Worm (Caenorhabditis elegans) whole organism, L3 larva: Measurements from ENCODE around the gene C46E10.3.
"Not testable (repeated sequence)": the region's sequence is repeated elsewhere in the genome, so short reads cannot be mapped to it uniquely, and the experiment has no call there.

Experiments
- ceh-28 ChIP-seq: fragments of 150-350 bp; optimal IDR thresholded peaks from 2 replicates; lab custom pipeline; 2014; ENCODE audit warnings: missing biosample characterization, missing genetic modification reagents, missing genetic modification characterization
- daf-12 ChIP-seq: fragments of 150-350 bp; optimal IDR thresholded peaks from 2 replicates; lab custom pipeline; 2014; ENCODE audit warnings: missing biosample characterization, missing genetic modification reagents, missing genetic modification characterization
- egl-5 ChIP-seq: fragments of 150-350 bp; optimal IDR thresholded peaks from 2 replicates; lab custom pipeline; 2017; ENCODE audit warnings: missing biosample characterization, missing genetic modification reagents, missing genetic modification characterization, inconsistent platforms
- elt-2 ChIP-seq: sonication (generic microtip); optimal IDR thresholded peaks from 2 replicates; lab custom pipeline; 2016; ENCODE audit warnings: missing genetic modification reagents, mild to moderate bottlenecking, missing genetic modification characterization, missing compliant biosample characterization
- elt-3 ChIP-seq, 3 experiments: fragments of 150-350 bp in 1 of 3; sonication (generic microtip) in 2 of 3; optimal IDR thresholded peaks; 2 replicates in 2 of 3; 4 replicates in 1 of 3; lab custom pipeline; 2014 to 2017; ENCODE audit warnings: missing biosample characterization in 3 of 3, missing genetic modification characterization in 3 of 3
- eor-1 ChIP-seq, 2 experiments: fragments of 150-350 bp; optimal IDR thresholded peaks; 2 replicates each; lab custom pipeline; 2014 to 2018; ENCODE audit warnings: missing biosample characterization in 2 of 2, missing genetic modification characterization in 2 of 2
- fkh-2 ChIP-seq: fragments of 150-350 bp; optimal IDR thresholded peaks from 2 replicates; lab custom pipeline; 2014; ENCODE audit warnings: missing biosample characterization, missing genetic modification reagents, missing genetic modification characterization
- hmg-11 ChIP-seq: sonication (generic microtip); optimal IDR thresholded peaks from 2 replicates; lab custom pipeline; 2016; ENCODE audit warnings: missing genetic modification characterization, missing compliant biosample characterization
- jun-1 ChIP-seq: fragments of 150-350 bp; optimal IDR thresholded peaks from 2 replicates; lab custom pipeline; 2014; ENCODE audit warnings: missing biosample characterization, missing genetic modification reagents, missing genetic modification characterization
- mml-1 ChIP-seq: fragments of 150-350 bp; sonication (generic microtip); optimal IDR thresholded peaks from 3 replicates; lab custom pipeline; 2014; ENCODE audit warnings: missing biosample characterization, missing genetic modification characterization
- nhr-12 ChIP-seq: fragments of 150-350 bp; optimal IDR thresholded peaks from 2 replicates; lab custom pipeline; 2014; ENCODE audit warnings: missing biosample characterization, missing genetic modification characterization
- nhr-25 ChIP-seq: sonication (generic microtip); optimal IDR thresholded peaks from 2 replicates; lab custom pipeline; 2017; ENCODE audit warnings: missing biosample characterization, missing genetic modification characterization
- nhr-77 ChIP-seq: fragments of 150-350 bp; optimal IDR thresholded peaks from 2 replicates; lab custom pipeline; 2014; ENCODE audit warnings: missing biosample characterization, missing genetic modification characterization
- pha-4 ChIP-seq: fragments of 150-350 bp; optimal IDR thresholded peaks from 2 replicates; lab custom pipeline; 2014; ENCODE audit warnings: missing biosample characterization, missing genetic modification reagents, missing genetic modification characterization
- pqm-1 ChIP-seq: fragments of 150-350 bp; optimal IDR thresholded peaks from 2 replicates; lab custom pipeline; 2017; ENCODE audit warnings: missing biosample characterization, missing genetic modification characterization, inconsistent platforms
- sea-2 ChIP-seq: fragments of 150-350 bp; sonication (generic microtip); optimal IDR thresholded peaks from 4 replicates; lab custom pipeline; 2014; ENCODE audit warnings: missing biosample characterization, missing genetic modification reagents, missing genetic modification characterization
- skn-1 ChIP-seq: fragments of 150-350 bp; optimal IDR thresholded peaks from 2 replicates; lab custom pipeline; 2014; ENCODE audit warnings: missing biosample characterization, missing genetic modification characterization
- unc-39 ChIP-seq: sonication (generic microtip); optimal IDR thresholded peaks from 4 replicates; lab custom pipeline; 2017; ENCODE audit warnings: missing biosample characterization, missing genetic modification characterization
- unc-62 ChIP-seq: fragments of 150-350 bp; sonication (generic microtip); optimal IDR thresholded peaks from 4 replicates; lab custom pipeline; 2014; ENCODE audit warnings: missing biosample characterization, missing genetic modification reagents, missing genetic modification characterization
- ztf-11 ChIP-seq: fragments of 150-350 bp; optimal IDR thresholded peaks from 2 replicates; lab custom pipeline; 2014; ENCODE audit warnings: missing biosample characterization, missing genetic modification characterization

Gene C46E10.3

ce11 chrII:3761599-3761998, 40.5 kb downstream of the C46E10.3 start, which contains the start of gene T24E12.6:
Gene T24E12.6, minus strand, starts transcription at chrII:3761699.
- not testable (repeated sequence) for TF ChIP-seq ztf-11 (tag; lab: Kevin White, UChicago); unc-39 (tag; lab: Kevin White, UChicago); unc-62

DNA sequence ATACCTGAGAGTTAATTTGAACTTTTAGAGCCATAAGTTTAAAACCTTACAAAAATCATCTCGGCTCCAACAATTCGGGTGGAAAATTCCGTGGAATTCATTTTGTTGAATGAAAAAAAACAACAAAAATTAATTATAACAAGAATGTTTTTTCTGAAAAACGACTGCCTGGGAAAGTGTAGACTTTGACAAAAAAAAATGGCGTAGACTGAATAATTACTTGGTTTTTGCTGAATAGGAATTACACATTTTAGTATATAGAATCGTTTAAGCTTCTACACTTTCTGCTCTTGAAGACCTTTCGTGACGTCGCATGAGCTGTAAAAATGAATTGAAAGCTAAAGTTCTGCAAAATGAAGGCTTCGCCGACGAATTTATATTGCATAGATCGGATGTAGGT, 43.4 kb downstream of the C46E10.3 start, which contains the start of gene srx-112:
Gene srx-112 (minus strand): TSS at position 101 of the 400 bp plus-strand sequence.
- TF ChIP-seq fkh-2 (tag; lab: Kevin White, UChicago): no peak
- no peak for TF ChIP-seq elt-2 (tag; lab: Kevin White, UChicago)
- TF ChIP-seq ceh-28 (tag; lab: Kevin White, UChicago): no peak
- TF ChIP-seq pha-4: no peak
- no peak for TF ChIP-seq hmg-11 (tag; lab: Kevin White, UChicago)
- TF ChIP-seq skn-1 (tag; lab: Kevin White, UChicago): no peak
- TF ChIP-seq, all 47 proteins: peak for 0

ce11 chrII:3771640-3772039, 50.5 kb downstream of the C46E10.3 start:
- no peak for TF ChIP-seq sea-2 (GFP tag; lab: Kevin White, UChicago)
- no peak for TF ChIP-seq nhr-12
- TF ChIP-seq ceh-28 (tag; lab: Kevin White, UChicago): no peak
- TF ChIP-seq nhr-77 (tag; lab: Kevin White, UChicago): no peak
- no peak for TF ChIP-seq unc-62
- no peak for TF ChIP-seq elt-3 (tag; optimal IDR thresholded peaks at IDR 0.05; lab: Kevin White, UChicago)
- no peak for TF ChIP-seq nhr-25 (tag; lab: Kevin White, UChicago)
- TF ChIP-seq egl-5 (tag; lab: Kevin White, UChicago): no peak
- TF ChIP-seq eor-1 (tag; optimal IDR thresholded peaks at IDR 0.05; lab: Kevin White, UChicago): no peak
- TF ChIP-seq pqm-1 (tag; lab: Kevin White, UChicago): no peak
- TF ChIP-seq daf-12 (tag; lab: Kevin White, UChicago): no peak
- no peak for TF ChIP-seq mml-1 (tag; lab: Kevin White, UChicago)
- no peak for TF ChIP-seq jun-1 (tag; lab: Kevin White, UChicago)
- TF ChIP-seq skn-1 (tag; lab: Kevin White, UChicago): no peak
